Worm (Caenorhabditis elegans) whole organism, L1 larva: ENCODE data around the gene clec-25.

Source experiments
- fkh-10 ChIP-seq: sonication (generic microtip); optimal IDR thresholded peaks from 2 replicates; lab custom pipeline; 2017; ENCODE audit warnings: missing biosample characterization, missing genetic modification reagents, missing genetic modification characterization
- lsy-2 ChIP-seq, 2 experiments: fragments of 150-350 bp; optimal IDR thresholded peaks; 2 replicates each; lab custom pipeline; 2014; ENCODE audit warnings: missing biosample characterization in 2 of 2, missing genetic modification characterization in 2 of 2
- mep-1 ChIP-seq: fragments of 150-350 bp; optimal IDR thresholded peaks from 2 replicates; lab custom pipeline; 2014; ENCODE audit warnings: missing biosample characterization, missing genetic modification characterization
- nhr-47 ChIP-seq: sonication (generic microtip); optimal IDR thresholded peaks from 2 replicates; lab custom pipeline; 2016; ENCODE audit warnings: mild to moderate bottlenecking, missing genetic modification characterization, moderate library complexity, missing compliant biosample characterization
- nhr-76 ChIP-seq: sonication (generic microtip); optimal IDR thresholded peaks from 2 replicates; lab custom pipeline; 2017; ENCODE audit warnings: missing biosample characterization, missing genetic modification characterization
- nhr-77 ChIP-seq: fragments of 150-350 bp; optimal IDR thresholded peaks from 2 replicates; lab custom pipeline; 2014; ENCODE audit warnings: missing biosample characterization, missing genetic modification characterization
- snpc-4 ChIP-seq: fragments of 150-350 bp; optimal IDR thresholded peaks from 2 replicates; lab custom pipeline; 2014; ENCODE audit warnings: missing biosample characterization, missing genetic modification characterization
- tbx-2 ChIP-seq: sonication (generic microtip); optimal IDR thresholded peaks from 2 replicates; lab custom pipeline; 2016; ENCODE audit warnings: missing genetic modification characterization, missing compliant biosample characterization
- ztf-4 ChIP-seq: fragments of 150-350 bp; optimal IDR thresholded peaks from 2 replicates; lab custom pipeline; 2014; ENCODE audit warnings: missing biosample characterization, missing genetic modification characterization

ce11 chrV:16808168-16808567, 34.9 kb upstream of the clec-25 start:
- TF ChIP-seq snpc-4 (tag; lab: Kevin White, UChicago) (no peak), ztf-4 (tag; lab: Kevin White, UChicago) (no peak), nhr-76 (tag; lab: Kevin White, UChicago) (no peak), nhr-77 (no peak), mep-1 (tag; lab: Kevin White, UChicago) (no peak), nhr-47 (no peak), fkh-10 (no peak), lsy-2 (tag; optimal IDR thresholded peaks at IDR 0.05; lab: Kevin White, UChicago) (no peak), tbx-2 (no peak)
